Fruit fly (Drosophila melanogaster): ENCODE data around the gene CG8136.

The CG8136 gene

dm6 chr3R:8676560-8677000, 44.6 kb upstream of the CG8136 start, which contains the start of the genes Unc50, CG11755 and CG8043:
Gene Unc50 (minus strand): TSS chr3R:8676613.
Gene CG11755 (plus strand): TSS chr3R:8676915.
Gene CG8043 (plus strand): TSS chr3R:8676915.
- TF ChIP-seq Eip75B (GFP tag; optimal IDR thresholded peaks at IDR 0.05) (peak; percentile 74), CG11294 (GFP tag; IDR thresholded peaks at IDR 0.05) (no peak; the same call in 1 of the 2 replicates), acj6 (GFP tag; optimal IDR thresholded peaks at IDR 0.05) (peak; percentile 81), CG34406 (GFP tag; optimal IDR thresholded peaks at IDR 0.05) (peak; percentile 56), CG8119 (GFP tag; IDR thresholded peaks at IDR 0.05) (peak; percentile 51; the same call in 1 of the 3 replicates), CG6854 (GFP tag; optimal IDR thresholded peaks at IDR 0.05) (no peak), lz (GFP tag; optimal IDR thresholded peaks at IDR 0.05) (peak; percentile 83), Gug (GFP tag; IDR thresholded peaks at IDR 0.05) (peak; percentile 60; the same call in 1 of the 2 replicates), fkh (GFP tag; optimal IDR thresholded peaks at IDR 0.05) (no peak), eg (GFP tag; IDR thresholded peaks at IDR 0.05) (peak; percentile 52; the same call in 2 of the 3 replicates), svp (GFP tag) (peak; percentile 94), dsx (GFP tag; optimal IDR thresholded peaks at IDR 0.05; ENCODE audit: poor library complexity, severe bottlenecking) (no peak), fd85E (GFP tag; optimal IDR thresholded peaks at IDR 0.05) (peak; percentile 24), CG16779 (tag; optimal IDR thresholded peaks at IDR 0.05) (no peak), Hr4 (GFP tag; optimal IDR thresholded peaks at IDR 0.05) (peak; percentile 79), CG11902 (GFP tag; optimal IDR thresholded peaks at IDR 0.05) (peak; percentile 54), CG6792 (GFP tag; optimal IDR thresholded peaks at IDR 0.05) (peak; percentile 57), Sox102F (GFP tag; optimal IDR thresholded peaks at IDR 0.05) (peak; percentile 80), esn (GFP tag; optimal IDR thresholded peaks at IDR 0.05) (peak; percentile 86), CG10631 (GFP tag; optimal IDR thresholded peaks at IDR 0.05) (peak; percentile 77), CG4318 (GFP tag; optimal IDR thresholded peaks at IDR 0.05) (no peak), ss (GFP tag; optimal IDR thresholded peaks at IDR 0.05) (no peak), spab (GFP tag; optimal IDR thresholded peaks at IDR 0.05) (no peak), CG11762 (GFP tag; optimal IDR thresholded peaks at IDR 0.05; ENCODE audit: insufficient read depth) (peak; percentile 63), CG9139 (GFP tag; optimal IDR thresholded peaks at IDR 0.05) (peak; percentile 25), OdsH (GFP tag; optimal IDR thresholded peaks at IDR 0.05) (peak; percentile 81), CG32006 (GFP tag; optimal IDR thresholded peaks at IDR 0.05) (peak; percentile 68), Lpt (GFP tag; optimal IDR thresholded peaks at IDR 0.05) (peak; percentile 14), net (GFP tag; optimal IDR thresholded peaks at IDR 0.05) (no peak), achi (GFP tag; optimal IDR thresholded peaks at IDR 0.05) (peak; percentile 98), salr (GFP tag; optimal IDR thresholded peaks at IDR 0.05) (peak in 1 of 2 experiments; percentile 24), CG6163 (GFP tag; IDR thresholded peaks at IDR 0.05) (peak; percentile 67), Smox (GFP tag; optimal IDR thresholded peaks at IDR 0.05) (peak; percentile 81), CG15336 (GFP tag; IDR thresholded peaks at IDR 0.05) (no peak; the same call in 1 of the 2 replicates), Hr39 (GFP tag; optimal IDR thresholded peaks at IDR 0.05) (peak; percentile 79), Ets21C (GFP tag; optimal IDR thresholded peaks at IDR 0.05) (peak; percentile 76), CG10669 (GFP tag; optimal IDR thresholded peaks at IDR 0.05) (peak; percentile 51), topi (GFP tag; optimal IDR thresholded peaks at IDR 0.05) (peak; percentile 82), vri (GFP tag; optimal IDR thresholded peaks at IDR 0.05) (no peak), Eip78C (GFP tag) (no peak), CG7368 (GFP tag; optimal IDR thresholded peaks at IDR 0.05) (peak; percentile 34), CG3032 (tag; optimal IDR thresholded peaks at IDR 0.05) (peak; percentile 79), CG8319 (GFP tag; optimal IDR thresholded peaks at IDR 0.05) (peak; percentile 41), Ets96B (tag; optimal IDR thresholded peaks at IDR 0.05) (peak; percentile 74), cyc (GFP tag; optimal IDR thresholded peaks at IDR 0.05) (peak; percentile 81), CG31627 (GFP tag; optimal IDR thresholded peaks at IDR 0.05) (peak; percentile 80), CG3919 (GFP tag; optimal IDR thresholded peaks at IDR 0.05) (peak; percentile 74), Met (GFP tag; optimal IDR thresholded peaks at IDR 0.05) (no peak), Blimp-1 (GFP tag; optimal IDR thresholded peaks at IDR 0.05) (peak; percentile 27), fd59A (GFP tag; optimal IDR thresholded peaks at IDR 0.05) (peak; percentile 33), Eip93F (GFP tag; optimal IDR thresholded peaks at IDR 0.05) (peak; percentile 56), CG6808 (GFP tag; optimal IDR thresholded peaks at IDR 0.05) (no peak)
